Worm (Caenorhabditis elegans): Measurements from ENCODE around the gene nlp-59.

nlp-59 gene

ce11 chrV:14984593-14984992 is 13.4 kb downstream of the nlp-59 start, which contains the start of gene F02D8.4:
Gene F02D8.4 (plus strand): TSS chrV:14984893.
- TF ChIP-seq snpc-4 (tag; optimal IDR thresholded peaks at IDR 0.05) (no peak), bed-3 (GFP tag; optimal IDR thresholded peaks at IDR 0.05) (no peak), elt-1 (tag; optimal IDR thresholded peaks at IDR 0.05; ENCODE audit: borderline replicate concordance, insufficient read depth) (no peak), nhr-76 (tag; optimal IDR thresholded peaks at IDR 0.05) (no peak), ham-2 (GFP tag; optimal IDR thresholded peaks at IDR 0.05) (no peak), pha-4 (tag; optimal IDR thresholded peaks at IDR 0.05) (no peak), M03D4.4 (tag; optimal IDR thresholded peaks at IDR 0.05) (no peak), lin-32 (GFP tag; optimal IDR thresholded peaks at IDR 0.05) (no peak), nhr-12 (tag; optimal IDR thresholded peaks at IDR 0.05) (no peak), ceh-83 (GFP tag; optimal IDR thresholded peaks at IDR 0.05) (no peak), lin-13 (tag; optimal IDR thresholded peaks at IDR 0.05) (no peak), drap-1 (GFP tag; optimal IDR thresholded peaks at IDR 0.05) (no peak)

- peak; percentile 11 for TF ChIP-seq lsy-2 (tag; optimal IDR thresholded peaks at IDR 0.05)
- TF ChIP-seq cnd-1 (tag; optimal IDR thresholded peaks at IDR 0.05): no peak
- TF ChIP-seq tbx-8 (GFP tag; optimal IDR thresholded peaks at IDR 0.05): no peak
- no peak for TF ChIP-seq drap-1 (GFP tag; optimal IDR thresholded peaks at IDR 0.05)
- peak; percentile 28 for TF ChIP-seq mep-1 (tag; optimal IDR thresholded peaks at IDR 0.05)
- no peak for TF ChIP-seq nhr-28 (tag; optimal IDR thresholded peaks at IDR 0.05)
- TF ChIP-seq ham-2 (GFP tag; optimal IDR thresholded peaks at IDR 0.05): no peak
- no peak for TF ChIP-seq zip-8 (tag; optimal IDR thresholded peaks at IDR 0.05)
- TF ChIP-seq mls-2 (tag; optimal IDR thresholded peaks at IDR 0.05): no peak
- TF ChIP-seq ceh-39 (tag; optimal IDR thresholded peaks at IDR 0.05): no peak
- TF ChIP-seq unc-120 (tag; optimal IDR thresholded peaks at IDR 0.05; ENCODE audit: poor library complexity, severe bottlenecking): no peak
- TF ChIP-seq M03D4.4 (tag; optimal IDR thresholded peaks at IDR 0.05): no peak
These were observed 19.6 kb downstream of the nlp-59 start, which contains the start of the genes cdt-2 and T01C3.2 for ce11 chrV:14990843-14991242. Gene cdt-2 (minus strand): TSS chrV:14991126. Gene T01C3.2 (plus strand): TSS chrV:14991168.

- TF ChIP-seq bed-3 (GFP tag; optimal IDR thresholded peaks at IDR 0.05) (no peak), M03D4.4 (tag; optimal IDR thresholded peaks at IDR 0.05) (no peak), ceh-83 (GFP tag; optimal IDR thresholded peaks at IDR 0.05) (no peak), ces-1 (GFP tag; optimal IDR thresholded peaks at IDR 0.05) (no peak), zip-8 (tag; optimal IDR thresholded peaks at IDR 0.05) (no peak), blmp-1 (tag; optimal IDR thresholded peaks at IDR 0.05) (no peak), ceh-39 (tag; optimal IDR thresholded peaks at IDR 0.05) (no peak), flh-1 (GFP tag; optimal IDR thresholded peaks at IDR 0.05) (no peak), mab-5 (tag; optimal IDR thresholded peaks at IDR 0.05) (no peak), lin-13 (tag; optimal IDR thresholded peaks at IDR 0.05) (no peak), elt-3 (tag; optimal IDR thresholded peaks at IDR 0.05) (no peak), sem-2 (GFP tag; optimal IDR thresholded peaks at IDR 0.05) (no peak), drap-1 (GFP tag; optimal IDR thresholded peaks at IDR 0.05) (no peak)
These were observed 20.3 kb downstream of the nlp-59 start for ce11 chrV:14991489-14991888.

- no peak for TF ChIP-seq nhr-28 (tag; optimal IDR thresholded peaks at IDR 0.05)
- no peak for TF ChIP-seq cnd-1 (tag; optimal IDR thresholded peaks at IDR 0.05)
- no peak for TF ChIP-seq nhr-2 (tag; optimal IDR thresholded peaks at IDR 0.05)
- TF ChIP-seq lsy-2 (tag; optimal IDR thresholded peaks at IDR 0.05): no peak
- TF ChIP-seq snpc-4 (tag; optimal IDR thresholded peaks at IDR 0.05): no peak
- TF ChIP-seq sem-2 (GFP tag; optimal IDR thresholded peaks at IDR 0.05): no peak
- no peak for TF ChIP-seq sptf-1 (tag; optimal IDR thresholded peaks at IDR 0.05)
- TF ChIP-seq mab-5 (tag; optimal IDR thresholded peaks at IDR 0.05): no peak
- TF ChIP-seq ham-2 (GFP tag; optimal IDR thresholded peaks at IDR 0.05): no peak
- TF ChIP-seq nhr-76 (tag; optimal IDR thresholded peaks at IDR 0.05): no peak
- no peak for TF ChIP-seq ceh-39 (tag; optimal IDR thresholded peaks at IDR 0.05)
- no peak for TF ChIP-seq lin-32 (GFP tag; optimal IDR thresholded peaks at IDR 0.05)
- TF ChIP-seq blmp-1 (tag; optimal IDR thresholded peaks at IDR 0.05): no peak
- no peak for TF ChIP-seq ceh-43 (GFP tag; optimal IDR thresholded peaks at IDR 0.05)
- no peak for TF ChIP-seq ztf-11 (tag; optimal IDR thresholded peaks at IDR 0.05)
These were observed 21.4 kb downstream of the nlp-59 start, which contains the start of gene T01C3.3 for ce11 chrV:14992627-14993117. Gene T01C3.3 (minus strand): TSS chrV:14992677.

ce11 chrV:14993620-14994019 is 22.4 kb downstream of the nlp-59 start, which contains the start of gene fil-1:
Gene fil-1 (plus strand): TSS chrV:14993838.
- TF ChIP-seq elt-1 (tag; optimal IDR thresholded peaks at IDR 0.05; ENCODE audit: borderline replicate concordance, insufficient read depth): no peak
- no peak for TF ChIP-seq tbx-8 (GFP tag; optimal IDR thresholded peaks at IDR 0.05)
- TF ChIP-seq ham-2 (GFP tag; optimal IDR thresholded peaks at IDR 0.05): no peak
- no peak for TF ChIP-seq snpc-4 (tag; optimal IDR thresholded peaks at IDR 0.05)
- TF ChIP-seq unc-62 (GFP tag; optimal IDR thresholded peaks at IDR 0.05): no peak
